Worm (Caenorhabditis elegans) whole organism, L4/young adult: ENCODE measurements around the gene C07D8.6.

Source experiments
- W03F9.2 ChIP-seq: fragments of 150-350 bp; optimal IDR thresholded peaks from 2 replicates; lab custom pipeline; 2014; ENCODE audit warnings: missing biosample characterization, missing genetic modification characterization
- him-1 ChIP-seq: sonication (generic microtip); optimal IDR thresholded peaks from 2 replicates; lab custom pipeline; 2016; ENCODE audit warnings: missing genotype, missing genetic modification reagents, missing genetic modification characterization, missing compliant biosample characterization

DNA sequence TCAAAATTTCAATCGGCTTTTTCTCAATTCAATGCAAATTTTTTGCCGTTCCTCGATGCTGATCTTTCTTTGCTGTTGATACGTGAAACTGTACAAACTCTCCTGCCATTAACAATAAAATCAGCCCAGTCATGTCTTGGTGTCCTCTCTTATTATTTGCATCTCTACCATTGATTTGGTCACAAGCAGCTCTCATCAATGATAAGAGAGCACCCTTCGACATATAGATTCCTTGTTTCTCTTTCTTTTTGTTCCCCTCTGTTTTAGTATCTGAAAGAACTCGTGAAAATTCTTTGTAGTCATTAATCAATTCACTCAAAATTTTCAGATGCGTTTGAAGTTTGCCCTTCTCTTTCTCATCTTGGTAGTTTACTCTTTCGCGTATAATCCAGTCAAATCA lies 49.5 kb upstream of the C07D8.6 start, which contains the start of gene lron-7:
- TF ChIP-seq W03F9.2 (no peak), him-1 (tag; lab: Kevin White, UChicago) (no peak)
